Fruit fly (Drosophila melanogaster) whole organism, pupa: Measurements from ENCODE around the gene put.

Experiments used
- CG10348 ChIP-seq: fragments of 200-800 bp; sonication (Bioruptor generic); IDR thresholded peaks from 2 replicates; pipeline ENCODE4 v1.3.6; 2022; ENCODE audit warnings: missing biosample characterization, missing genetic modification characterization
- CG12605 ChIP-seq: fragments of 200-800 bp; sonication (Bioruptor generic); IDR thresholded peaks from 2 replicates; pipeline ENCODE4 v1.3.6; 2022; ENCODE audit warnings: missing biosample characterization, missing genetic modification characterization
- CG14655 ChIP-seq: fragments of 200-800 bp; sonication (Bioruptor generic); optimal IDR thresholded peaks from 3 replicates; lab custom pipeline; 2017; ENCODE audit warnings: mild to moderate bottlenecking, missing biosample characterization, missing genetic modification reagents, missing genetic modification characterization
- CG17806 ChIP-seq: fragments of 200-800 bp; sonication (Bioruptor generic); optimal IDR thresholded peaks from 2 replicates; lab custom pipeline; 2018; ENCODE audit warnings: missing biosample characterization, mild to moderate bottlenecking, missing genetic modification characterization, moderate library complexity
- CG4496 ChIP-seq: fragments of 200-800 bp; sonication (Bioruptor generic); IDR thresholded peaks from 3 replicates; pipeline ENCODE4 v1.3.6; 2022; ENCODE audit warnings: missing biosample characterization, missing genetic modification characterization
- CG8159 ChIP-seq: fragments of 200-800 bp; sonication (Bioruptor generic); optimal IDR thresholded peaks from 3 replicates; lab custom pipeline; 2018; ENCODE audit warnings: missing biosample characterization, mild to moderate bottlenecking, missing genetic modification characterization, moderate library complexity
- CG8301 ChIP-seq: fragments of 200-800 bp; sonication (Bioruptor generic); optimal IDR thresholded peaks from 2 replicates; lab custom pipeline; 2018; ENCODE audit warnings: missing biosample characterization, mild to moderate bottlenecking, missing genetic modification characterization
- D1 ChIP-seq: fragments of 200-800 bp; sonication (Bioruptor generic); optimal IDR thresholded peaks from 2 replicates; lab custom pipeline; 2018; ENCODE audit warnings: missing biosample characterization, mild to moderate bottlenecking, missing genetic modification characterization, moderate library complexity
- EcR ChIP-seq: fragments of 200-800 bp; sonication (Bioruptor generic); optimal IDR thresholded peaks from 3 replicates; lab custom pipeline; 2019; ENCODE audit warnings: missing biosample characterization, missing genetic modification characterization, mild to moderate bottlenecking, moderate library complexity, missing genetic modification reagents
- Ets98B ChIP-seq: fragments of 200-800 bp; sonication (Bioruptor generic); IDR thresholded peaks from 2 replicates; pipeline ENCODE4 v1.3.6; 2022; ENCODE audit warnings: missing biosample characterization, missing genetic modification characterization
- Pif1A ChIP-seq: fragments of 200-800 bp; sonication (Bioruptor generic); optimal IDR thresholded peaks from 3 replicates; lab custom pipeline; 2016; ENCODE audit warnings: missing biosample characterization, missing genetic modification characterization
- Pif1B ChIP-seq: fragments of 200-800 bp; sonication (Bioruptor generic); optimal IDR thresholded peaks from 3 replicates; lab custom pipeline; 2016; ENCODE audit warnings: missing biosample characterization, missing genetic modification characterization
- Snoo ChIP-seq: fragments of 200-800 bp; sonication (Bioruptor generic); optimal IDR thresholded peaks from 3 replicates; lab custom pipeline; 2017; ENCODE audit warnings: missing biosample characterization, mild to moderate bottlenecking, missing genetic modification characterization, inconsistent platforms

- TF ChIP-seq CG17806 (no peak), CG4496 (GFP tag; lab: Robert Waterston, UW) (no peak), EcR (GFP tag; lab: Kevin White, UChicago) (no peak), Snoo (tag; lab: Kevin White, UChicago) (no peak), CG12605 (GFP tag; lab: Robert Waterston, UW) (no peak), Pif1A (GFP tag; lab: Kevin White, UChicago) (no peak), D1 (no peak), Pif1B (GFP tag; lab: Kevin White, UChicago) (no peak), Ets98B (GFP tag; lab: Robert Waterston, UW) (no peak), CG8159 (no peak), CG8301 (tag; lab: Kevin White, UChicago) (no peak), CG14655 (GFP tag; lab: Kevin White, UChicago) (no peak), CG10348 (GFP tag; lab: Robert Waterston, UW) (no peak)
Measured at dm6 chr3R:14642463-14642862, 17.0 kb upstream of the put start, which contains the start of gene CG7886.
